Fruit fly (Drosophila melanogaster): ENCODE results near the gene CG3604.

The CG3604 gene

dm6 chr2L:3654956-3655618 is 42.6 kb downstream of the CG3604 start:
- TF ChIP-seq pad (GFP tag; optimal IDR thresholded peaks at IDR 0.05) (no peak), CG14711 (tag; optimal IDR thresholded peaks at IDR 0.05) (no peak), CG1620 (GFP tag; optimal IDR thresholded peaks at IDR 0.05) (no peak), Clk (GFP tag; optimal IDR thresholded peaks at IDR 0.05) (no peak), CG5204 (GFP tag; optimal IDR thresholded peaks at IDR 0.05) (no peak), Mnt (GFP tag; optimal IDR thresholded peaks at IDR 0.05) (no peak), CG7101 (tag; optimal IDR thresholded peaks at IDR 0.05) (no peak), CG11617 (GFP tag; optimal IDR thresholded peaks at IDR 0.05) (no peak)

- TF ChIP-seq CG7101 (tag; optimal IDR thresholded peaks at IDR 0.05) (peak; percentile 38), tj (GFP tag; optimal IDR thresholded peaks at IDR 0.05) (peak; percentile 92), kay (GFP tag; ENCODE audit: borderline replicate concordance) (peak; percentile 93), Hr96 (GFP tag; optimal IDR thresholded peaks at IDR 0.05) (no peak)
Observed at dm6 chr2L:3648173-3648972, 49.3 kb downstream of the CG3604 start.

- TF ChIP-seq CG14711 (tag; optimal IDR thresholded peaks at IDR 0.05) (peak; percentile 87), tj (GFP tag; optimal IDR thresholded peaks at IDR 0.05) (peak; percentile 69), CG7101 (tag; optimal IDR thresholded peaks at IDR 0.05) (peak; percentile 96), CG11617 (GFP tag; optimal IDR thresholded peaks at IDR 0.05) (peak; percentile 87), Clk (GFP tag; optimal IDR thresholded peaks at IDR 0.05) (peak; percentile 76), ovo (GFP tag; optimal IDR thresholded peaks at IDR 0.05) (peak; percentile 2), CG1620 (GFP tag; optimal IDR thresholded peaks at IDR 0.05) (peak; percentile 59), CG5204 (GFP tag; optimal IDR thresholded peaks at IDR 0.05) (peak; percentile 89), cnc (optimal IDR thresholded peaks at IDR 0.05) (no peak), pad (GFP tag; optimal IDR thresholded peaks at IDR 0.05) (peak; percentile 81), cic (GFP tag; optimal IDR thresholded peaks at IDR 0.05) (peak; percentile 89), toe (GFP tag; optimal IDR thresholded peaks at IDR 0.05) (peak; percentile 21), kay (GFP tag; ENCODE audit: borderline replicate concordance) (peak; percentile 84), CG12768 (GFP tag; optimal IDR thresholded peaks at IDR 0.05) (peak; percentile 92), CG7045 (GFP tag; optimal IDR thresholded peaks at IDR 0.05) (peak; percentile 85), Mnt (GFP tag; optimal IDR thresholded peaks at IDR 0.05) (peak; percentile 80), Hr96 (GFP tag; optimal IDR thresholded peaks at IDR 0.05) (no peak), bab1 (GFP tag; optimal IDR thresholded peaks at IDR 0.05) (peak; percentile 39), Crg-1 (GFP tag; optimal IDR thresholded peaks at IDR 0.05) (peak; percentile 85), CG33017 (tag; optimal IDR thresholded peaks at IDR 0.05) (peak; percentile 94)
Observed at dm6 chr2L:3647521-3648172, 50.0 kb downstream of the CG3604 start.
